Worm (Caenorhabditis elegans) whole organism, late embryonic: ENCODE measurements around the gene col-75.

Experiments used
- ahr-1 ChIP-seq: sonication (generic microtip); optimal IDR thresholded peaks from 2 replicates; lab custom pipeline; 2016; ENCODE audit warnings: missing genetic modification characterization, missing compliant biosample characterization
- ama-1 ChIP-seq: fragments of 150-350 bp; optimal IDR thresholded peaks from 2 replicates; lab custom pipeline; 2014
- ceh-24 ChIP-seq: sonication (generic microtip); optimal IDR thresholded peaks from 2 replicates; lab custom pipeline; 2016; ENCODE audit warnings: mild to moderate bottlenecking, missing genetic modification characterization, missing compliant biosample characterization
- ceh-9 ChIP-seq: sonication (generic microtip); optimal IDR thresholded peaks from 2 replicates; lab custom pipeline; 2016; ENCODE audit warnings: mild to moderate bottlenecking, missing genetic modification characterization, inconsistent platforms, missing compliant biosample characterization
- che-1 ChIP-seq: sonication (generic microtip); optimal IDR thresholded peaks from 2 replicates; lab custom pipeline; 2016; ENCODE audit warnings: mild to moderate bottlenecking, missing genetic modification characterization, missing compliant biosample characterization
- dmd-4 ChIP-seq: sonication (generic microtip); optimal IDR thresholded peaks from 2 replicates; lab custom pipeline; 2016; ENCODE audit warnings: borderline replicate concordance, missing genetic modification characterization, missing compliant biosample characterization
- elt-2 ChIP-seq: sonication (generic microtip); optimal IDR thresholded peaks from 2 replicates; lab custom pipeline; 2016; ENCODE audit warnings: missing genetic modification reagents, missing genetic modification characterization, missing compliant biosample characterization
- nfya-1 ChIP-seq: sonication (generic microtip); optimal IDR thresholded peaks from 2 replicates; lab custom pipeline; 2017; ENCODE audit warnings: missing genetic modification characterization, mild to moderate bottlenecking, missing compliant biosample characterization, antibody characterized with exemption, moderate library complexity
- odd-2 ChIP-seq: sonication (generic microtip); optimal IDR thresholded peaks from 2 replicates; lab custom pipeline; 2017; ENCODE audit warnings: antibody characterized with exemption, mild to moderate bottlenecking, missing genetic modification characterization, missing compliant biosample characterization
- pha-4 ChIP-seq: fragments of 150-350 bp; optimal IDR thresholded peaks from 2 replicates; lab custom pipeline; 2018; ENCODE audit warnings: missing biosample characterization, missing genetic modification reagents, missing genetic modification characterization

DNA sequence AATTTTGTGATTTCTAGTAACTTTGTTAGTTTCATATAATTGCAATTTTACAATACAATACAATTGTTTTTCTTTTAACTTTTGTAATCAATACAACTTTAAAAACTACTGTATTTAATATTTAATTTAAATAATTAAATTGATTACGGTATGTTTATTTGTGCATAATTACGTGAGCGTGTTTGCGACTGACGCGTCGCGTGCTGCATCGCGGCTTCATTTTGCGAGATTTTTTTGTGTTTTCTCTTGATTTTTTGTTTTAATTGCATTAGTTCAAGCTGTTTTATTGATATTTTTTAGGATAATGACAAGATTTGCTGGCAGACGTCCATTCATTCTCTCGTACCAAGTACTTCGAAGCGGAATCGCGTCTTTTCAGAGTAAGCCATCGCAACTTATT is 50.6 kb downstream of the col-75 start, which contains the start of gene T28D9.4:
- TF ChIP-seq ama-1 (lab: Kevin White, UChicago) (no peak), odd-2 (tag; lab: Kevin White, UChicago) (no peak), che-1 (tag; lab: Kevin White, UChicago) (no peak), elt-2 (no peak), ahr-1 (tag; lab: Kevin White, UChicago) (no peak), ceh-9 (tag; lab: Kevin White, UChicago) (no peak), ceh-24 (no peak), nfya-1 (tag; lab: Kevin White, UChicago) (no peak), dmd-4 (tag; lab: Kevin White, UChicago) (no peak), pha-4 (no peak)
